Fruit fly (Drosophila melanogaster) whole organism, embryonic: ENCODE measurements around the gene nmo.

Experiments
- BEAF-32 ChIP-seq: fragments of 200-800 bp; sonication (Bioruptor generic); optimal IDR thresholded peaks from 3 replicates; lab custom pipeline; 2017; ENCODE audit warnings: missing biosample characterization, missing genetic modification characterization, mild to moderate bottlenecking, moderate library complexity, missing genetic modification reagents
- CG11723 ChIP-seq: fragments of 200-800 bp; sonication (Bioruptor generic); optimal IDR thresholded peaks from 2 replicates; lab custom pipeline; 2017; ENCODE audit warnings: missing biosample characterization, mild to moderate bottlenecking, missing genetic modification characterization
- CG12236 ChIP-seq: fragments of 200-800 bp; sonication (Bioruptor generic); optimal IDR thresholded peaks from 2 replicates; lab custom pipeline; 2016; ENCODE audit warnings: missing biosample characterization, missing genetic modification characterization
- CG14965 ChIP-seq: fragments of 200-800 bp; sonication (Bioruptor generic); optimal IDR thresholded peaks from 2 replicates; lab custom pipeline; 2016; ENCODE audit warnings: missing biosample characterization, missing genetic modification characterization, borderline replicate concordance
- CG17361 ChIP-seq: fragments of 200-800 bp; sonication (Bioruptor generic); IDR thresholded peaks from 3 replicates; pipeline ENCODE4 v1.3.6; 2022; ENCODE audit warnings: missing biosample characterization, missing genetic modification characterization
- CG18262 ChIP-seq: fragments of 200-800 bp; optimal IDR thresholded peaks from 3 replicates; lab custom pipeline; 2019; ENCODE audit warnings: missing biosample characterization, mild to moderate bottlenecking, missing genetic modification characterization, moderate library complexity
- CG2129 ChIP-seq: fragments of 200-800 bp; sonication (Bioruptor generic); IDR thresholded peaks from 2 replicates; pipeline ENCODE4 v1.3.6; 2022; ENCODE audit warnings: missing biosample characterization, missing genetic modification characterization; ENCODE audit not compliant: partially characterized antibody
- CG30020 ChIP-seq: fragments of 200-800 bp; optimal IDR thresholded peaks from 2 replicates; lab custom pipeline; 2019; ENCODE audit warnings: missing biosample characterization, mild to moderate bottlenecking, missing genetic modification characterization, moderate library complexity
- CG31441 ChIP-seq: fragments of 200-800 bp; sonication (Bioruptor generic); IDR thresholded peaks from 2 replicates; pipeline ENCODE4 v1.3.6; 2022; ENCODE audit warnings: missing biosample characterization, missing genetic modification characterization
- CG32532 ChIP-seq: fragments of 200-800 bp; sonication (Bioruptor generic); IDR thresholded peaks from 2 replicates; pipeline ENCODE4 v1.3.6; 2022; ENCODE audit warnings: missing biosample characterization, missing genetic modification characterization
- CG33557 ChIP-seq: fragments of 200-800 bp; sonication (Bioruptor generic); optimal IDR thresholded peaks from 2 replicates; lab custom pipeline; 2019; ENCODE audit warnings: missing biosample characterization, mild to moderate bottlenecking, missing genetic modification characterization, moderate library complexity
- CG3726 ChIP-seq: fragments of 200-800 bp; sonication (Bioruptor generic); IDR thresholded peaks from 3 replicates; pipeline ENCODE4, ENCODE4 v1.3.6; 2022; ENCODE audit warnings: missing biosample characterization, missing genetic modification characterization
- CG4360 ChIP-seq: fragments of 200-800 bp; sonication (Bioruptor generic); IDR thresholded peaks from 2 replicates; pipeline ENCODE4 v1.3.6; 2022; ENCODE audit warnings: missing biosample characterization, missing genetic modification characterization
- CG43689 ChIP-seq: fragments of 200-800 bp; sonication (Bioruptor generic); IDR thresholded peaks from 2 replicates; pipeline ENCODE4 v1.3.6; 2022; ENCODE audit warnings: missing biosample characterization, missing genetic modification characterization
- D ChIP-seq, 2 experiments: fragments of 200-800 bp in 1 of 2; fragments of >200 bp in 1 of 2; sonication (Bioruptor generic) in 1 of 2; optimal IDR thresholded peaks; 2 replicates in 1 of 2; 3 replicates in 1 of 2; lab custom pipeline; 2017; ENCODE audit warnings: mild to moderate bottlenecking in 1 of 2, missing biosample characterization in 1 of 2, missing genetic modification characterization in 1 of 2, missing genetic modification reagents in 1 of 2
- Eip74EF ChIP-seq, 2 experiments: fragments of 200-800 bp in 1 of 2; fragments of >200 bp in 1 of 2; sonication (Bioruptor generic) in 1 of 2; optimal IDR thresholded peaks; 2 replicates each; lab custom pipeline; 2017 to 2019; ENCODE audit warnings: missing biosample characterization in 2 of 2, missing genetic modification characterization in 2 of 2, mild to moderate bottlenecking in 1 of 2, moderate library complexity in 1 of 2
- Ets65A ChIP-seq: fragments of 200-800 bp; sonication (Bioruptor generic); peaks from one replicate; lab custom pipeline; 2016; ENCODE audit warnings: missing biosample characterization, missing genetic modification characterization
- Med ChIP-seq: fragments of 200-800 bp; sonication (Bioruptor generic); peaks from one replicate; lab custom pipeline; 2016; ENCODE audit warnings: missing biosample characterization, missing genetic modification characterization, mild to moderate bottlenecking, inconsistent platforms, moderate library complexity
- NC2β ChIP-seq: fragments of 200-800 bp; sonication (Bioruptor generic); optimal IDR thresholded peaks from 2 replicates; lab custom pipeline; 2016; ENCODE audit warnings: missing biosample characterization, missing genetic modification characterization
- NK7.1 ChIP-seq: fragments of 200-800 bp; sonication (Bioruptor generic); optimal IDR thresholded peaks from 3 replicates; lab custom pipeline; 2016; ENCODE audit warnings: missing biosample characterization, missing genetic modification characterization
- Neu2 ChIP-seq: fragments of 200-800 bp; sonication (Bioruptor generic); optimal IDR thresholded peaks from 3 replicates; lab custom pipeline; 2016; ENCODE audit warnings: missing biosample characterization, missing genetic modification characterization, borderline replicate concordance
- Nf-YB ChIP-seq: fragments of 200-800 bp; sonication (Bioruptor generic); optimal IDR thresholded peaks from 3 replicates; lab custom pipeline; 2019; ENCODE audit warnings: missing biosample characterization, mild to moderate bottlenecking, missing genetic modification characterization, moderate library complexity
- Pdp1 ChIP-seq, 2 experiments: fragments of 200-800 bp; sonication (Bioruptor generic); optimal IDR thresholded peaks; 3 replicates each; lab custom pipeline; 2016; ENCODE audit warnings: missing biosample characterization in 2 of 2, missing genetic modification characterization in 2 of 2, mild to moderate bottlenecking in 1 of 2, moderate library complexity in 1 of 2
- Scr ChIP-seq: fragments of 200-800 bp; sonication (Bioruptor generic); IDR thresholded peaks from 2 replicates; pipeline ENCODE4 v1.3.6; 2022; ENCODE audit warnings: missing biosample characterization, missing genetic modification characterization; ENCODE audit not compliant: partially characterized antibody
- TFAM ChIP-seq: fragments of 200-800 bp; sonication (Bioruptor generic); optimal IDR thresholded peaks from 2 replicates; lab custom pipeline; 2017; ENCODE audit warnings: missing biosample characterization, missing genetic modification characterization, inconsistent platforms
- Xrp1 ChIP-seq: fragments of 200-800 bp; sonication (Bioruptor generic); IDR thresholded peaks from 2 replicates; pipeline ENCODE4 v1.3.6; 2022; ENCODE audit warnings: missing biosample characterization, missing genetic modification characterization
- aop ChIP-seq: fragments of 200-800 bp; sonication (Bioruptor generic); IDR thresholded peaks from 2 replicates; pipeline ENCODE4 v1.3.6; 2022; ENCODE audit warnings: missing biosample characterization, missing genetic modification characterization
- bcd ChIP-seq: fragments of 200-800 bp; sonication (Bioruptor generic); optimal IDR thresholded peaks from 2 replicates; lab custom pipeline; 2017; ENCODE audit warnings: missing biosample characterization, mild to moderate bottlenecking, missing genetic modification characterization
- bigmax ChIP-seq: fragments of 200-800 bp; sonication (Bioruptor generic); optimal IDR thresholded peaks from 2 replicates; lab custom pipeline; 2018; ENCODE audit warnings: missing biosample characterization, mild to moderate bottlenecking, missing genetic modification characterization
- ci ChIP-seq: fragments of 200-800 bp; sonication (Bioruptor generic); IDR thresholded peaks from 3 replicates; pipeline ENCODE4 v1.3.6; 2022; ENCODE audit warnings: missing biosample characterization, missing genetic modification characterization
- da ChIP-seq: fragments of 200-800 bp; sonication (Bioruptor generic); optimal IDR thresholded peaks from 2 replicates; lab custom pipeline; 2016; ENCODE audit warnings: missing biosample characterization, missing genetic modification characterization
- dmrt11E ChIP-seq: fragments of 200-800 bp; sonication (Bioruptor generic); optimal IDR thresholded peaks from 3 replicates; lab custom pipeline; 2018; ENCODE audit warnings: missing biosample characterization, mild to moderate bottlenecking, missing genetic modification characterization, moderate library complexity
- emc ChIP-seq: fragments of 200-800 bp; sonication (Bioruptor generic); optimal IDR thresholded peaks from 2 replicates; lab custom pipeline; 2016; ENCODE audit warnings: missing biosample characterization, missing genetic modification characterization
- gem ChIP-seq: fragments of 200-800 bp; sonication (Bioruptor generic); optimal IDR thresholded peaks from 2 replicates; lab custom pipeline; 2019; ENCODE audit warnings: missing biosample characterization, mild to moderate bottlenecking, missing genetic modification characterization, moderate library complexity
- grau ChIP-seq: fragments of 200-800 bp; optimal IDR thresholded peaks from 3 replicates; lab custom pipeline; 2019; ENCODE audit warnings: missing biosample characterization, mild to moderate bottlenecking, missing genetic modification characterization, moderate library complexity
- gt ChIP-seq: fragments of 200-800 bp; sonication (Bioruptor generic); IDR thresholded peaks from 2 replicates; pipeline ENCODE4 v1.3.6; 2022; ENCODE audit warnings: missing biosample characterization, missing genetic modification characterization
- ham ChIP-seq: fragments of 200-800 bp; sonication (Bioruptor generic); IDR thresholded peaks from 2 replicates; pipeline ENCODE4 v1.3.6; 2022; ENCODE audit warnings: missing biosample characterization, missing genetic modification characterization
- klu ChIP-seq: fragments of 200-800 bp; sonication (Bioruptor generic); IDR thresholded peaks from 2 replicates; pipeline ENCODE4 v1.3.6; 2022; ENCODE audit warnings: missing biosample characterization, missing genetic modification characterization
- oc ChIP-seq: fragments of 200-800 bp; sonication (Bioruptor generic); optimal IDR thresholded peaks from 2 replicates; lab custom pipeline; 2018; ENCODE audit warnings: missing biosample characterization, mild to moderate bottlenecking, missing genetic modification characterization, moderate library complexity
- peb ChIP-seq: fragments of 200-800 bp; sonication (Bioruptor generic); IDR thresholded peaks from 2 replicates; pipeline ENCODE4 v1.3.6; 2022; ENCODE audit warnings: missing biosample characterization, missing genetic modification characterization
- prd ChIP-seq, 3 experiments: fragments of >200 bp in 2 of 3; fragments of 200-800 bp in 1 of 3; sonication (Bioruptor generic) in 1 of 3; optimal IDR thresholded peaks in 2 of 3; IDR thresholded peaks in 1 of 3; 2 replicates in 2 of 3; 3 replicates in 1 of 3; pipeline versions ENCODE4 v1.3.6 to Lab custom; 2017 to 2022; ENCODE audit warnings: missing biosample characterization in 1 of 3, missing genetic modification characterization in 1 of 3
- ro ChIP-seq: fragments of 200-800 bp; sonication (Bioruptor generic); IDR thresholded peaks from 2 replicates; pipeline ENCODE4 v1.3.6; 2022; ENCODE audit warnings: missing biosample characterization, missing genetic modification characterization
- sens ChIP-seq: fragments of 200-800 bp; sonication (Bioruptor generic); peaks from one replicate; lab custom pipeline; 2016; ENCODE audit warnings: missing biosample characterization, missing genetic modification characterization
- seq ChIP-seq: fragments of 200-800 bp; sonication (Bioruptor generic); IDR thresholded peaks from 2 replicates; pipeline ENCODE4 v1.3.6; 2022; ENCODE audit warnings: missing biosample characterization, missing genetic modification characterization
- sqz ChIP-seq: fragments of 200-800 bp; sonication (Bioruptor generic); optimal IDR thresholded peaks from 3 replicates; lab custom pipeline; 2018; ENCODE audit warnings: missing biosample characterization, mild to moderate bottlenecking, missing genetic modification characterization
- tna ChIP-seq: fragments of 200-800 bp; sonication (Bioruptor generic); IDR thresholded peaks from 2 replicates; pipeline ENCODE4 v1.3.6; 2022; ENCODE audit warnings: missing biosample characterization, missing genetic modification characterization; ENCODE audit not compliant: partially characterized antibody
- twi ChIP-seq: fragments of 200-800 bp; optimal IDR thresholded peaks from 2 replicates; lab custom pipeline; 2019; ENCODE audit warnings: missing biosample characterization, mild to moderate bottlenecking, missing genetic modification characterization, moderate library complexity
- vnd ChIP-seq: fragments of 200-800 bp; sonication (Bioruptor generic); IDR thresholded peaks from 3 replicates; pipeline ENCODE4 v1.3.6; 2022; ENCODE audit warnings: missing biosample characterization, missing genetic modification characterization; ENCODE audit not compliant: partially characterized antibody

The nmo gene

dm6 chr3L:7954967-7955366 lies 23.9 kb upstream of the nmo start (continued):
- TF ChIP-seq D (optimal IDR thresholded peaks at IDR 0.05; lab: Kevin White, UChicago) = no peak
- no peak for TF ChIP-seq D (GFP tag; optimal IDR thresholded peaks at IDR 0.05; lab: Kevin White, UChicago)
- TF ChIP-seq Neu2 = no peak
- no peak for TF ChIP-seq twi (tag; lab: Kevin White, UChicago)
- peak; percentile 62; the same call in 1 of the 2 replicates for TF ChIP-seq seq
- peak; percentile 71 for TF ChIP-seq Nf-YB (GFP tag; lab: Kevin White, UChicago)
- peak; percentile 20 for TF ChIP-seq Med (GFP tag; lab: Kevin White, UChicago)
- no peak for TF ChIP-seq Scr (GFP tag; lab: Robert Waterston, UW)
- no peak for TF ChIP-seq emc (GFP tag; lab: Kevin White, UChicago)
- no peak for TF ChIP-seq CG14965 (GFP tag; lab: Kevin White, UChicago)

dm6 chr3L:7956718-7957117 lies 22.1 kb upstream of the nmo start:
- peak; percentile 16 for TF ChIP-seq gem
- TF ChIP-seq oc (tag; lab: Kevin White, UChicago) = peak; percentile 83
- TF ChIP-seq CG32532 = no peak
- no peak for TF ChIP-seq prd (optimal IDR thresholded peaks at IDR 0.05; lab: Kevin White, UChicago)
- 0 out of 3 replicates have a peak, but pooled peaks have one; percentile 6 for TF ChIP-seq prd (GFP tag; IDR thresholded peaks at IDR 0.05; lab: Robert Waterston, UW)
- no peak for TF ChIP-seq klu
- TF ChIP-seq Ets65A (GFP tag; lab: Kevin White, UChicago) = peak; percentile 60
- TF ChIP-seq sens = peak; percentile 26
- 0 out of 2 replicates have a peak, but pooled peaks have one; percentile 16 for TF ChIP-seq CG4360
- no peak for TF ChIP-seq peb
- peak; percentile 38 for TF ChIP-seq sqz
- TF ChIP-seq Xrp1 (GFP tag; lab: Robert Waterston, UW) = peak; percentile 29; the same call in 1 of the 2 replicates
- 0 out of 2 replicates have a peak, but pooled peaks have one; percentile 17 for TF ChIP-seq CG31441 (GFP tag; lab: Robert Waterston, UW)

- TF ChIP-seq Pdp1 (GFP tag; optimal IDR thresholded peaks at IDR 0.05; lab: Kevin White, UChicago) = no peak
- TF ChIP-seq CG17361 (GFP tag; lab: Robert Waterston, UW) = 0 out of 3 replicates have a peak, but pooled peaks have one; percentile 45
- TF ChIP-seq CG33557 (GFP tag; lab: Kevin White, UChicago) = no peak
- TF ChIP-seq TFAM (GFP tag; lab: Kevin White, UChicago) = no peak
- TF ChIP-seq gt = no peak
- no peak for TF ChIP-seq da (GFP tag; lab: Kevin White, UChicago)
- TF ChIP-seq bcd (GFP tag; lab: Kevin White, UChicago) = no peak
- no peak for TF ChIP-seq ham (GFP tag; lab: Robert Waterston, UW)
- TF ChIP-seq ro (GFP tag; lab: Robert Waterston, UW) = no peak
- TF ChIP-seq NC2β (GFP tag; lab: Kevin White, UChicago) = no peak
- TF ChIP-seq Eip74EF (GFP tag; optimal IDR thresholded peaks at IDR 0.05; lab: Kevin White, UChicago) = no peak
- no peak for TF ChIP-seq CG3726 (GFP tag; lab: Robert Waterston, UW)
- no peak for TF ChIP-seq CG30020 (tag; lab: Kevin White, UChicago)
- TF ChIP-seq CG18262 (tag; lab: Kevin White, UChicago) = peak; percentile 54
- peak; percentile 6 for TF ChIP-seq Med (GFP tag; lab: Kevin White, UChicago)
- no peak for TF ChIP-seq CG2129 (GFP tag; lab: Robert Waterston, UW)
- no peak for TF ChIP-seq bigmax
- TF ChIP-seq dmrt11E (tag; lab: Kevin White, UChicago) = peak; percentile 57
- TF ChIP-seq CG43689 (GFP tag; lab: Robert Waterston, UW) = no peak
- peak; percentile 20 for TF ChIP-seq grau (tag; lab: Kevin White, UChicago)
- TF ChIP-seq aop (GFP tag; lab: Robert Waterston, UW) = no peak
- no peak for TF ChIP-seq vnd (GFP tag; lab: Robert Waterston, UW)
- peak; percentile 49; the same call in 1 of the 3 replicates for TF ChIP-seq ci (GFP tag; lab: Robert Waterston, UW)
- TF ChIP-seq CG12236 (GFP tag; lab: Kevin White, UChicago) = no peak
- TF ChIP-seq NK7.1 = no peak
- no peak for TF ChIP-seq tna (GFP tag; lab: Robert Waterston, UW)
- TF ChIP-seq BEAF-32 (GFP tag; lab: Kevin White, UChicago) = no peak
- TF ChIP-seq CG11723 (GFP tag; lab: Kevin White, UChicago) = no peak
These were observed 20.8 kb upstream of the nmo start for dm6 chr3L:7958083-7958482.
